Fruit fly (Drosophila melanogaster) S2 (cell line): ENCODE measurements around the gene mtsh.

ENCODE experiments used
- CG8478 ChIP-seq: fragments of >200 bp; optimal IDR thresholded peaks from 2 replicates; lab custom pipeline; 2018
- CTCF ChIP-seq, 2 experiments: fragments of >200 bp; optimal IDR thresholded peaks; 2 replicates each; lab custom pipeline; 2018

DNA sequence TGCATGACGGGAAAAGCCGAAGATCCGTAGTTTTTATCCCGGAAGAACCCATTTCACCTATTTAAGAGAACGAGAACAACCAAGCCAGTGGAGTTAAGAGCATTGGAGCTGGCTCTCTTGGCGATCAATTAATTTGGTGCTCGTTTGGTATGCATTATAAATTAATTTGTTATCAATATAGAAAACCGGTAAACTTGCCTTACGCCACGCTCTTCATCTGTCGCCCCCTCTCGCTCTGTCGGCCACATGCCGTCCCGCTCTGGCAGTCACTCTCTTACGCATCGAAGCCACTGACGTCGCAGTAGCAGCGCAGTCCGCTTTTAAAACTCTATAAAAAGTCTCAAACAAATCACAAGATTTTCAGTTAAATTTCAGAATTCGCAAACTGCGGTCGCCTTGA lies 26.6 kb upstream of the mtsh start, which contains the start of gene CG7778:
- TF ChIP-seq CG8478 (lab: Kevin White, UChicago) (no peak), CTCF (optimal IDR thresholded peaks at IDR 0.05; lab: Kevin White, UChicago) (no peak)
